Fruit fly (Drosophila melanogaster) ovary, adult (tissue): ENCODE data around the gene CG10589.

Source experiments
- CG17801 ChIP-seq: fragments of 200-800 bp; optimal IDR thresholded peaks from 2 replicates; lab custom pipeline; 2019; ENCODE audit warnings: missing biosample characterization, mild to moderate bottlenecking, missing genetic modification characterization, moderate library complexity; ENCODE audit not compliant: partially characterized antibody

The CG10589 gene

DNA sequence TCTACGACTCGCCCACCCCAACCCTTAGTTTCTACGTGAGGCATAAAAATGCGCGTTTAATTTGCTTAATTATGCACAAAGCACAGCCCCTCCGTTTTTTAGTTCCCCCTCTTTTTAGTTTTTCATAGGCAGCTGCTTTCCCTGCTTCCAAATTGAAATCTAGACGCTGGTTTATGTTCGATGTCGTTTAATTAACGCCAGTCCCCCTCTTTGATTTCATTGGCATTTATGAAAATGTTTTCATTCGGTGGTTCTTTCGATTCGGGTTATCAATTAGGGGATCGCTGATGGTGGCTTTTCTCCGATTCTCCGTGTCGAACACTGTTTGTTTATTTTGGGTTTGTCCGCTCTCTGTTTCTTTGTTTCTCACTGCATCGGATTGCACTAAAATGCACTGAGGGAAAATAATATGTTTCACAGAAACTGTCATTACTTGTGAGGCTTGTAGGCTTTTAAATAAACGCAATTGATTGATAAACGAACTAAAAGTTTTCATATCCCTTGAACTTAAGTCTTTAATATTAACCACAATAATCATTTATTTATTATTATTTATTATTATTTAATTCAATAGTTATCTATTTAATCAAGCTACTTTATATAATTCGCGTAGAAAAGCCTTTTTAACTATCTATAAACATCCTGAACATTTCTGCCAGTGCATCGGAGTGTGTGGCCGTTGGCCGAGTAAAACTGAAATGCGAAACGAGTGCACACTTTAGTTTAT is 2.6 kb downstream of the CG10589 start:
- peak; percentile 92 for TF ChIP-seq CG17801 (GFP tag; lab: Kevin White, UChicago)

DNA sequence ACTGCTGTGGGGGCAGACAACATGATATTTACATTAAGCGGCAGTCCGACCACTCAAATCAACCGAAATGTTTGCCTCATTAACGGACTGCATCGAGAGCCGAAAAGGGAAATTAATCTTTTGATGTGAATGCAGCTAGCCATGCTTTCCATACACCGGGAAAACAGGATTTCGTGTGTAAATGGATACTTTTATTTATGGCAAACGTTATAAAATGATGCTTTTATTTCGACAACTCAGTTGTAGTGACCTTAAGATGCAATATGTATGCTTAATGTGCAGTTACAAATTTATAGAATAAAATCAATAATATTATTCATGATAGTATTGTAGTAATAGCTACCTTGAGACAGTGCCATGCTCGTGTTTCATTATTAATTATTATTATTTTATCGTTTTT is 3.9 kb downstream of the CG10589 start:
- TF ChIP-seq CG17801 (GFP tag; lab: Kevin White, UChicago): no peak

DNA sequence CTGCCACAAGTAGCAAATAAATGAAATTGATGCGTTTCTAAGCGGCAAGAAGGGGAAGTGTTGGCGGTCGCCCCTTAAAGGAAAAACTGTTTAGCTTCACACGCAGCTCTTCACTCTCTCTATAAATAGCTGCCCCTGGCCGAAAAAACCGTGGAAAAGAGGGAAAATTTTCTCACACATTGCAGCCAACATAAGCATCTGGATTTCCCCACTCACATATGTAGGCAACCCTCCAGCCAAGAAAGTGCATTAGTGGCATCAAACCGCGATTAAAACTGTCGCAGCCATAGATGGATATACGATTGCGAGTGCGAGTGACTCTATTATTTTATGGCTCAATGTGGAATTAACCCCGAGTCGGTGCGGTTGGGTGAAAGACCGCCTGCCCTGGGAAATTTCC is 4.9 kb downstream of the CG10589 start:
- no peak for TF ChIP-seq CG17801 (GFP tag; lab: Kevin White, UChicago)

DNA sequence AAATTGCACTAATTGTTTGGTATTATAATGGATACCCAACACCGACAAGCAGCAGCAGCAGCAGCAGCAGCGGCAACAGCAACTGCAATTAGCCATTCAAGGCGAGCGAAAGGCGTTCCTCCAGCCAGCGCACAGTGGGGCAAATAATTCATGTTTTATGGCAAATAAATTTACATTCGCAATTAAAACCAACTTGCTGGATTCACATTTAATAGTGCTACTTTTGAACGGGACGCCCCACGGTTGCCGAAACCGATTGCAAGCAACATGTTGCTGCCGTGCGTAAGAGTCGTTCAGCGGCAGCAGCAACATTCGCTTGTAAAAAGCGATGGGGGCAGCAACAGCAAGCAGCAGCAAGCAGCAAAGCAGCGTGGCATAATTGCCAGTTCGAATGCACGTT is 6.1 kb downstream of the CG10589 start:
- TF ChIP-seq CG17801 (GFP tag; lab: Kevin White, UChicago): no peak

DNA sequence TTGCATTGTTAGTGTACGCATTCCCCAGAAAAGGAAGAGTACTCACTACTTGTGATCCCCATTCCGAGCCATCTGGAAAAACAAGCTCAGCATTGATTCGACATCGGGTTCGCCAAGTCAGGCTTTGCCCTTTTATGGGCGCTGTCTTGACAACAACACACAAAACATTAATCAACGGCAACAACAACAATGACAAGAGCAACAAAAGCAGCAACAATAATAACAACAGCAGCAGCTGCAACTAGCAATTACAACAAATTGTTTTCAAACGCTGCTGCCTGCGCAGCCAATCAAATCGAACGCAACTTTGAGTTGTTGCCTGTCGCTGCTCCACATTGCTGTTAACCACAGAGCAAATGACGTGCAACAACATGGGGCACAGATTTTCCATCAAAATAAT is 14.4 kb downstream of the CG10589 start:
- no peak for TF ChIP-seq CG17801 (GFP tag; lab: Kevin White, UChicago)

DNA sequence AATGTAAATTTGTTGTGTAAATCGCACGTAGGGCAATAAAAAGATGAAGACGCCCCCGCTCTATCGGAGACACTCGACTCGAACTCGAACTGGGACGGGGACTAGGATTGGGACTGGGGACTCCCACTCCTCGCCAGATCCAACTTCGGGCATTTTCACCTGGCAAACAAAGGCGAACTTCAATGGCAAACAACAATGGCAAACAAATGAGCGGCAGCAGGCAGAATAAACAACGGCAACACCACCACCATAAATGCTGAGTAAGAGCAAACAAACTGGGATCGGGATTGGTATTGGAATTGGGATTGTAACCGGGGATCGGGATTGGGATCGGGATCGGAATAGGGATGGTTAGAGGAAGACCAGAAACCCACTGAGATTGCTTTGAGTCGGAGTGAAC is 16.6 kb downstream of the CG10589 start:
- no peak for TF ChIP-seq CG17801 (GFP tag; lab: Kevin White, UChicago)

DNA sequence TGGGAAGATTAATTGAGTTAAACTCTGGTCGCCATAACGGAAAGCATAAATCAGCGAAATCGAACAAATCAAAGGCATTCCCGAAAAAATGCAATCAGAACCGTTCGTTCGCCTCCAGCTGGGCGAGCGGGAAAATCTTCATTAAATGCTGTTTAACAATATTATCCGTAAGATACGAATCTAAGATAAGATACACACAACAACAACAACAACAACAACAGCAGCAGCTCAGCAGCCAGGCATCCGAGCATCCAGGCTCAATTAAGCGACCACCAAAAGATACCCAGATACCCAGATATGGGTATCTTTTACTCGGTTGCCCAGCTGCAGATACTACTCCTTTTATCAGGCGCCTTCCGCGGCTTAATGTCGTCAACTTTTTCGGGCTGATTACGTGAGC is 18.4 kb downstream of the CG10589 start:
- TF ChIP-seq CG17801 (GFP tag; lab: Kevin White, UChicago): no peak

DNA sequence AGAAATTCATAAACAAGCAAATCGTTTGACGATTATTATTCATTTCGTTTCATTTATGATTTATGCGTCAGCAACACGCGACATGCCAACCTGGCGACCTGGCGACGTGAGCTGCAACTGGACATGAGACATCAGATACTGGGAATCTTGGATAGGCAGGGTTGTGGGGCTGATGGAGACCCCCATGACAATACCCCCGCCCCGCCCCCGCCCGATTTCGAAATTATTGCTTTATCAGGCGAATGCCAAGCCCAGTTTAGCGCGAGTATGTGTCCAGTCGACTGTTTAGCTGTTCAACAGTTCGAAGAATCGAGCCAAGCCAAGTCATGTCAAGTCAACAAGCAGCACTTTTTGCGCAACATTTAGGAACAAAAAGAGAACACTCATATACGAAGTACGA is 19.3 kb downstream of the CG10589 start:
- no peak for TF ChIP-seq CG17801 (GFP tag; lab: Kevin White, UChicago)

DNA sequence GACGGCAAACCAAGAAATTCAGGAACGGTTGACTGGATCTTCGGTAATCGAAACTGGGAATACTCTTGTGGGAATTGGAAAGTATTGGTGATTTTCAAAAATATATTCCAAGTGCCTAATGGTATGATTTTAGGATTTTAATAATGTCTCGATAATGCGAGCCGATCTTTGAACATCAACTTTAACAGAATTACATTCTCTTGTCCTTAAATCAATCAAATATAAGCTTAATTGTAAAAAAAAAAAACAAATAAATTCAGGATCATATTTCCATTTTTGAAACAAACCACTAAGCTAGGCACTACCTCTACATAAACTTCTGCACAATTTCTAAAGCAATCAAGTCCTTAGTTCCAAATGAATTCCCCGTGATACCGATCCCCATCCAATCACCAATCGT is 20.8 kb downstream of the CG10589 start:
- TF ChIP-seq CG17801 (GFP tag; lab: Kevin White, UChicago): no peak

DNA sequence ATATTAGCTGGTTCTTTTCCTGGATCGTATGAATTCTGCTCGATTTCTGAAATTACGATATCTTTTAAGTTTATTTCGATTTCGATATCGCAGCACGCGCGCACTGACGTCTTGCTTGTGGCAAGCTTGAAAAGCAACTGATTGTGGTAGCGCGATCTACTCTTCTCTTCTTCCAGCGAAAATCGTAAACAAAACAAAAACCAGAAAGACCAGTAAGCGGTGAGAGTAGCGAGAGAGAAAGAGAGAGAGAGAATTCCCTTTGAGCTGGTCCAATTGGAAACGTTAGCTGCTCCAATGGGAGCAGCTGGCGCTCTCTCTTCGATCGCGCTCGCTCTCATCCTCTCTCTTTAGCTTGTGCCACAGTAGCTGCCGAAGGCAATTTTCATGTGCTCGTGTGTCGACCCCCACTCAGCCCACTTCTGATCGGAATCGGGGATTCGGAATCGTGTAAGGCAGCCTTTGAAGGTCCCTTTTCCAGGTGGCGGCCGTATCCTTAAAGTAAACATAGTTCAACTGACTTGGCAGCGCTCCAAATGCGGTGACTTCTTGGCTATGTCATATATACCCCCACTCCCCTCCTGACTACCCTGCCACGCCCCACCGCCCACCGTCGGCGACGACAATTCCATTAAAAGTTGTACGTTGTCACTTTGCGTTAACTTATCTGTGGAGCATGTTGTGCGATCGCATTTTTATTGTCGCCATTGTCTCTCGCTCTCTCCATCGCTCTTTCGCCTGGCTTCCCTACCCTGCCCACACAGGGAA is 21.9 kb downstream of the CG10589 start, which contains the start of gene fng:
fng (minus strand) TSS at position 142 of the 765 bp plus-strand sequence.
- peak; percentile 57 for TF ChIP-seq CG17801 (GFP tag; lab: Kevin White, UChicago)

DNA sequence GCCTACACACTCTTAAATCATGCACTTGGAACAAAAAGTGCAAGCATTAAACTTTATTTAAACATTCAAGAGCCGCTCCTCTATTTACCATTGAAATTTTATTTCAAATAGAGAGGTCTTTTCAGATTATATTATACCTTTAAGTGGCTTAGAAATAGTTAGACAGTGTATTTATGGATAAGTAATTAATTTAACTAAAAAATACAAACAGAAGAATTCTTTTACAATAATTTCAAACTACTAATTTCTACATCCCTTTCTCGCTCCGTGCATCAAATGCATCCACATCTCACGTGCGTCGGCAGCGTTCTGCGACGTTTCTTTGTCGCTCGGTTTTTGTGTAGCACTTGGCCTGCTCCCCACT is 22.5 kb downstream of the CG10589 start:
- TF ChIP-seq CG17801 (GFP tag; lab: Kevin White, UChicago): peak; percentile 55

DNA sequence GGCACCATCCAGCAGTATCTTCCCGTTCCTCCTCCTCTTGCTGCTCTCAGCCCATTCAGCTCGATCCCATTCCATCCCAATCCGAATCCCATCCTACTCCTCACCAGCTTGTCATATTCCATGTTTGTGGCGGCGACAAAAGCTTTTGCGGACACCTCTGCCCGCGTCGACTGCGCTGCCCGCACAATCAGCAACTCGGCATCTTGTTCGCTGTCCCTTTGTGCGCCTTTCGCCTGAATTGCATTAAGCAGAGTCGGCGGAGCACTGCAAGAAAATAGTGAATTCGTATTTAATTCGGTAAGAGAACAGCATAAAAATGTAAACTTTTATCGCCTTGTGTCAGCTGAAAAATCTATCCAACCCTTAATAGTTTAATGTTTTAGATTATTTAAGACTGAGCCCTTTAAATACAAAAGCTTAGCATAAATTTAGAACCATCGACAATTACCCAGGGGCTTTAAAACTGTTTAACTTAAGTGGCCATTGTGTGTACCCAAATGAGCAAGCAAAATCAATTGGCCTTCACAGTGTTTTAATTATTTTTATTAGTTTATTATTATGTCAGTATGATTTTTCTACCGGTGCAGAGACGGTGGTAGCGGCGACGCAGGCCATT is 23.0 kb downstream of the CG10589 start:
- peak; percentile 24 for TF ChIP-seq CG17801 (GFP tag; lab: Kevin White, UChicago)

DNA sequence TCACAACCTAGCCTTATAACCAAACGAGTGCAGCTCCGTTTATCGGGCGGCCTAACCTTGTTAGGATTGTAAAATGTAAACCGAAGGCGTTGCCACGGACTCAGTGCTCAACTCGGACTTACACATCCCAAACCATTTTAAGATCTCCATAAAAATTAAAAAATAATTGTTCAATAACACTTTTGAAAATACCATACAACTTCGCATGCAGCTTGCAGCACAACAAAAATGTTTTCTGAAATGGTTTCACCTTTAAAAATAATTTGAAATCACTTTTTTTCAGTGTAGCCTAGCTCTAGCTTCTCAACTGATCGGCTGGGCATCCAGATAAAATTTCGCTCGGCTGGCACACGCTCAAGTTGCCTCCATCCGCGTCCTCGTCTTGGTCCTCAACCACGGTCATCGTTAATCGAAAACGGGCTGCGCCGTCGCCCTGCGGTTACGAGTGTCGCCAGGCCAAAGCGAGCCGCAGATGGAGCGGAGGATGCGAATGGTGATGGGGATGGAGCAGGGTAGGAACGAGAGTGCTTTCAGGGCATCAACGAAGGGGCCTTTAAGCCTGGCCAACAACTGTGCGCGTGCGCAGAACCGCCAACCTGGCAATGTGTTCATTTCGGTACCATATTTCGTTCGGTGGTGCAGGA is 24.0 kb downstream of the CG10589 start:
- no peak for TF ChIP-seq CG17801 (GFP tag; lab: Kevin White, UChicago)

DNA sequence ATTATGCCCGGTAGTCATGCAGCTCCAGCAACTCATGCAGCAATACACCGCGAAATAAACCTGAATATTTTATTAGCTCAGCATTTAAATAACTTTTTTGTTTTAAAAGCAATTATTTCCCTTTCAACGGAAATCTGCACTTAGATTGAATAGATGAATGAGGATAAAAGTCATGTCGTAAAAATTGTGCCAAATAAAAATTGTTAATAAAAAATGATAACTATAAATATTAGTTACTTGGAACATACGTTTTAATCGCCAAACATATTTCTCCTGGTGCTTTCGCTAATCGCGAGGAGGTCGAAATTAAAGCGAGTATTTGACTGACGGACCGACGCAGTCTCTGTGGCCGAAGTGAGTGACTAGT is 24.5 kb downstream of the CG10589 start:
- TF ChIP-seq CG17801 (GFP tag; lab: Kevin White, UChicago): no peak
